Fruit fly (Drosophila melanogaster): ENCODE measurements around the gene elB.

- no peak for TF ChIP-seq CTCF (optimal IDR thresholded peaks at IDR 0.05)
- no peak for TF ChIP-seq CG8478 (optimal IDR thresholded peaks at IDR 0.05)
Observed at dm6 chr2L:14400676-14401075, 8.7 kb downstream of the elB start.

Measured in S2 (cell line).